Fruit fly (Drosophila melanogaster) whole organism, embryonic: ENCODE results near the gene CG10337.

Experiments used
- Awh ChIP-seq: fragments of 200-800 bp; sonication (Bioruptor generic); IDR thresholded peaks from 2 replicates; pipeline ENCODE4, ENCODE4 v1.3.6; 2022; ENCODE audit warnings: missing biosample characterization, missing genetic modification characterization
- Blimp-1 ChIP-seq: fragments of 200-800 bp; sonication (Bioruptor generic); optimal IDR thresholded peaks from 3 replicates; lab custom pipeline; 2018; ENCODE audit warnings: missing biosample characterization, missing genetic modification characterization, mild to moderate bottlenecking, moderate library complexity, missing genetic modification reagents
- CG10209 ChIP-seq: fragments of 200-800 bp; sonication (Bioruptor generic); optimal IDR thresholded peaks from 3 replicates; lab custom pipeline; 2017; ENCODE audit warnings: missing biosample characterization, mild to moderate bottlenecking, missing genetic modification characterization, missing genetic modification reagents
- CG12391 ChIP-seq: fragments of 200-800 bp; sonication (Bioruptor generic); optimal IDR thresholded peaks from 3 replicates; lab custom pipeline; 2018; ENCODE audit warnings: missing biosample characterization, mild to moderate bottlenecking, missing genetic modification characterization, moderate library complexity
- CG13624 ChIP-seq: fragments of 200-800 bp; sonication (Bioruptor generic); optimal IDR thresholded peaks from 2 replicates; lab custom pipeline; 2016; ENCODE audit warnings: missing biosample characterization, missing genetic modification characterization
- CG15269 ChIP-seq: fragments of 200-800 bp; sonication (Bioruptor generic); optimal IDR thresholded peaks from 2 replicates; lab custom pipeline; 2018; ENCODE audit warnings: missing biosample characterization, mild to moderate bottlenecking, missing genetic modification characterization, moderate library complexity
- CG16813 ChIP-seq: fragments of 200-800 bp; sonication (Bioruptor generic); IDR thresholded peaks from 3 replicates; pipeline ENCODE4 v1.3.6; 2022; ENCODE audit warnings: missing biosample characterization, missing genetic modification characterization; ENCODE audit not compliant: partially characterized antibody
- CG17186 ChIP-seq: fragments of 200-800 bp; sonication (Bioruptor generic); optimal IDR thresholded peaks from 3 replicates; lab custom pipeline; 2017; ENCODE audit warnings: missing biosample characterization, missing genetic modification reagents, missing genetic modification characterization
- CG18262 ChIP-seq: fragments of 200-800 bp; optimal IDR thresholded peaks from 3 replicates; lab custom pipeline; 2019; ENCODE audit warnings: missing biosample characterization, mild to moderate bottlenecking, missing genetic modification characterization, moderate library complexity
- CG2120 ChIP-seq: fragments of 200-800 bp; sonication (Bioruptor generic); optimal IDR thresholded peaks from 3 replicates; lab custom pipeline; 2016; ENCODE audit warnings: missing biosample characterization, missing genetic modification characterization
- CG30020 ChIP-seq: fragments of 200-800 bp; optimal IDR thresholded peaks from 2 replicates; lab custom pipeline; 2019; ENCODE audit warnings: missing biosample characterization, mild to moderate bottlenecking, missing genetic modification characterization, moderate library complexity
- CG32772 ChIP-seq: fragments of 200-800 bp; sonication (Bioruptor generic); IDR thresholded peaks from 2 replicates; pipeline ENCODE4 v1.3.6; 2022; ENCODE audit warnings: missing biosample characterization, missing genetic modification characterization
- CG34224 ChIP-seq: fragments of 200-800 bp; sonication (Bioruptor generic); IDR thresholded peaks from 3 replicates; pipeline ENCODE4 v1.3.6; 2022; ENCODE audit warnings: missing biosample characterization, missing genetic modification characterization; ENCODE audit not compliant: partially characterized antibody
- CG4282 ChIP-seq: fragments of 200-800 bp; sonication (Bioruptor generic); optimal IDR thresholded peaks from 2 replicates; lab custom pipeline; 2016; ENCODE audit warnings: missing biosample characterization, missing genetic modification characterization
- CG6654 ChIP-seq: fragments of 200-800 bp; sonication (Bioruptor generic); optimal IDR thresholded peaks from 2 replicates; lab custom pipeline; 2017; ENCODE audit warnings: missing biosample characterization, mild to moderate bottlenecking, missing genetic modification characterization
- CG6854 ChIP-seq: fragments of 200-800 bp; sonication (Bioruptor generic); optimal IDR thresholded peaks from 3 replicates; lab custom pipeline; 2017; ENCODE audit warnings: missing biosample characterization, mild to moderate bottlenecking, missing genetic modification characterization
- CG7271 ChIP-seq: fragments of 200-800 bp; sonication (Bioruptor generic); optimal IDR thresholded peaks from 2 replicates; lab custom pipeline; 2018; ENCODE audit warnings: missing biosample characterization, mild to moderate bottlenecking, missing genetic modification characterization, moderate library complexity
- CG8359 ChIP-seq: fragments of 200-800 bp; sonication (Bioruptor generic); optimal IDR thresholded peaks from 2 replicates; lab custom pipeline; 2017; ENCODE audit warnings: missing biosample characterization, mild to moderate bottlenecking, missing genetic modification characterization, borderline replicate concordance
- CG8765 ChIP-seq: fragments of 200-800 bp; sonication (Bioruptor generic); IDR thresholded peaks from 2 replicates; pipeline ENCODE4 v1.3.6; 2022; ENCODE audit warnings: missing biosample characterization, missing genetic modification characterization
- CkIIα-i1 ChIP-seq: fragments of 200-800 bp; sonication (Bioruptor generic); IDR thresholded peaks from 2 replicates; pipeline ENCODE4 v1.3.6; 2022; ENCODE audit warnings: missing biosample characterization, missing genetic modification characterization
- D ChIP-seq, 2 experiments: fragments of 200-800 bp in 1 of 2; fragments of >200 bp in 1 of 2; sonication (Bioruptor generic) in 1 of 2; optimal IDR thresholded peaks; 2 replicates in 1 of 2; 3 replicates in 1 of 2; lab custom pipeline; 2017; ENCODE audit warnings: mild to moderate bottlenecking in 1 of 2, missing biosample characterization in 1 of 2, missing genetic modification characterization in 1 of 2, missing genetic modification reagents in 1 of 2
- Dad ChIP-seq: fragments of 200-800 bp; sonication (Bioruptor generic); optimal IDR thresholded peaks from 3 replicates; lab custom pipeline; 2016; ENCODE audit warnings: missing biosample characterization, missing genetic modification characterization
- Dll ChIP-seq: fragments of 200-800 bp; sonication (Bioruptor generic); IDR thresholded peaks from 4 replicates; pipeline ENCODE4 v1.3.6; 2022; ENCODE audit warnings: missing biosample characterization, missing genetic modification characterization; ENCODE audit not compliant: partially characterized antibody
- H2.0 ChIP-seq: fragments of 200-800 bp; sonication (Bioruptor generic); IDR thresholded peaks from 2 replicates; pipeline ENCODE4 v1.3.6; 2022; ENCODE audit warnings: missing biosample characterization, missing genetic modification characterization
- HLH54F ChIP-seq: fragments of 200-800 bp; sonication (Bioruptor generic); optimal IDR thresholded peaks from 3 replicates; lab custom pipeline; 2016; ENCODE audit warnings: missing biosample characterization, missing genetic modification characterization
- Hand ChIP-seq: fragments of 200-800 bp; sonication (Bioruptor generic); optimal IDR thresholded peaks from 2 replicates; lab custom pipeline; 2017; ENCODE audit warnings: mild to moderate bottlenecking, missing biosample characterization, missing genetic modification reagents, missing genetic modification characterization
- HmgD ChIP-seq: fragments of 200-800 bp; sonication (Bioruptor generic); optimal IDR thresholded peaks from 3 replicates; lab custom pipeline; 2016; ENCODE audit warnings: missing biosample characterization, missing genetic modification characterization
- Hmr ChIP-seq: fragments of 200-800 bp; sonication (Bioruptor generic); optimal IDR thresholded peaks from 3 replicates; lab custom pipeline; 2017; ENCODE audit warnings: mild to moderate bottlenecking, missing biosample characterization, missing genetic modification reagents, missing genetic modification characterization
- Hr51 ChIP-seq, 2 experiments: fragments of 200-800 bp; sonication (Bioruptor generic); optimal IDR thresholded peaks; 2 replicates in 1 of 2; 3 replicates in 1 of 2; lab custom pipeline; 2016 to 2018; ENCODE audit warnings: missing biosample characterization in 2 of 2, missing genetic modification characterization in 2 of 2, mild to moderate bottlenecking in 1 of 2, moderate library complexity in 1 of 2
- Hsf ChIP-seq: fragments of 200-800 bp; sonication (Bioruptor generic); optimal IDR thresholded peaks from 3 replicates; lab custom pipeline; 2016; ENCODE audit warnings: missing biosample characterization, missing genetic modification characterization
- MESR4 ChIP-seq: fragments of 200-800 bp; sonication (Bioruptor generic); optimal IDR thresholded peaks from 2 replicates; lab custom pipeline; 2018; ENCODE audit warnings: missing biosample characterization, mild to moderate bottlenecking, missing genetic modification characterization, moderate library complexity
- al ChIP-seq: fragments of 200-800 bp; sonication (Bioruptor generic); IDR thresholded peaks from 2 replicates; pipeline ENCODE4 v1.3.6; 2022; ENCODE audit warnings: missing biosample characterization, missing genetic modification characterization
- aop ChIP-seq: fragments of 200-800 bp; sonication (Bioruptor generic); IDR thresholded peaks from 2 replicates; pipeline ENCODE4 v1.3.6; 2022; ENCODE audit warnings: missing biosample characterization, missing genetic modification characterization
- dati ChIP-seq: fragments of 200-800 bp; sonication (Bioruptor generic); IDR thresholded peaks from 2 replicates; pipeline ENCODE4 v1.3.6; 2022; ENCODE audit warnings: missing biosample characterization, missing genetic modification characterization
- en ChIP-seq: fragments of 200-800 bp; sonication (Bioruptor generic); optimal IDR thresholded peaks from 2 replicates; lab custom pipeline; 2016; ENCODE audit warnings: missing biosample characterization, missing genetic modification characterization
- gce ChIP-seq: fragments of 200-800 bp; sonication (Bioruptor generic); IDR thresholded peaks from 3 replicates; pipeline ENCODE4 v1.3.6; 2022; ENCODE audit warnings: missing biosample characterization, missing genetic modification characterization
- gfzf ChIP-seq: fragments of 200-800 bp; sonication (Bioruptor generic); optimal IDR thresholded peaks from 2 replicates; lab custom pipeline; 2016; ENCODE audit warnings: missing biosample characterization, mild to moderate bottlenecking, missing genetic modification characterization, moderate library complexity
- hbn ChIP-seq: fragments of 200-800 bp; sonication (Bioruptor generic); IDR thresholded peaks from 2 replicates; pipeline ENCODE4 v1.3.6; 2022; ENCODE audit warnings: missing biosample characterization, missing genetic modification characterization; ENCODE audit not compliant: partially characterized antibody
- ind ChIP-seq: fragments of 200-800 bp; sonication (Bioruptor generic); optimal IDR thresholded peaks from 3 replicates; lab custom pipeline; 2016; ENCODE audit warnings: missing biosample characterization, missing genetic modification characterization
- ken ChIP-seq: fragments of 200-800 bp; sonication (Bioruptor generic); IDR thresholded peaks from 3 replicates; pipeline ENCODE4 v1.3.6; 2022; ENCODE audit warnings: missing biosample characterization, missing genetic modification characterization
- maf-S ChIP-seq: fragments of 200-800 bp; sonication (Bioruptor generic); optimal IDR thresholded peaks from 2 replicates; lab custom pipeline; 2016; ENCODE audit warnings: missing biosample characterization, missing genetic modification characterization
- pho ChIP-seq: fragments of 200-800 bp; sonication (Bioruptor generic); optimal IDR thresholded peaks from 2 replicates; lab custom pipeline; 2016; ENCODE audit warnings: missing biosample characterization, missing genetic modification characterization
- repo ChIP-seq: fragments of 200-800 bp; sonication (Bioruptor generic); optimal IDR thresholded peaks from 2 replicates; lab custom pipeline; 2016; ENCODE audit warnings: missing biosample characterization, missing genetic modification characterization
- sna ChIP-seq: fragments of 200-800 bp; sonication (Bioruptor generic); IDR thresholded peaks from 2 replicates; pipeline ENCODE4 v1.3.6; 2022; ENCODE audit warnings: missing biosample characterization, missing genetic modification characterization; ENCODE audit not compliant: partially characterized antibody
- tap ChIP-seq: fragments of 200-800 bp; optimal IDR thresholded peaks from 3 replicates; lab custom pipeline; 2019; ENCODE audit warnings: missing biosample characterization, mild to moderate bottlenecking, missing genetic modification characterization, moderate library complexity
- tna ChIP-seq: fragments of 200-800 bp; sonication (Bioruptor generic); IDR thresholded peaks from 2 replicates; pipeline ENCODE4 v1.3.6; 2022; ENCODE audit warnings: missing biosample characterization, missing genetic modification characterization; ENCODE audit not compliant: partially characterized antibody
- vnd ChIP-seq: fragments of 200-800 bp; sonication (Bioruptor generic); IDR thresholded peaks from 3 replicates; pipeline ENCODE4 v1.3.6; 2022; ENCODE audit warnings: missing biosample characterization, missing genetic modification characterization; ENCODE audit not compliant: partially characterized antibody
- z ChIP-seq: fragments of 200-800 bp; sonication (Bioruptor generic); IDR thresholded peaks from 3 replicates; pipeline ENCODE4 v1.3.6; 2022; ENCODE audit warnings: missing biosample characterization, missing genetic modification characterization
- zf30C ChIP-seq: fragments of 200-800 bp; sonication (Bioruptor generic); optimal IDR thresholded peaks from 3 replicates; lab custom pipeline; 2018; ENCODE audit warnings: missing biosample characterization, mild to moderate bottlenecking, missing genetic modification characterization

Gene CG10337

dm6 chr2L:19508361-19508918 lies 38.3 kb downstream of the CG10337 start, which contains the start of gene cyst (continued):
- TF ChIP-seq Hand (GFP tag; lab: Kevin White, UChicago), result no peak
- no peak for TF ChIP-seq tap (tag; lab: Kevin White, UChicago)
- no peak for TF ChIP-seq CG8359 (GFP tag; lab: Kevin White, UChicago)
- peak; percentile 69 for TF ChIP-seq CG2120 (GFP tag; lab: Kevin White, UChicago)
- TF ChIP-seq sna (GFP tag; lab: Robert Waterston, UW), result peak; percentile 95
- TF ChIP-seq CG34224 (GFP tag; lab: Robert Waterston, UW), result peak; percentile 95
- peak; percentile 28 for TF ChIP-seq ind (GFP tag; lab: Kevin White, UChicago)
- TF ChIP-seq CG32772 (GFP tag; lab: Robert Waterston, UW), result no peak
- no peak for TF ChIP-seq CG7271 (tag; lab: Kevin White, UChicago)
- TF ChIP-seq maf-S, result peak; percentile 34
- peak; percentile 10 for TF ChIP-seq CG4282 (GFP tag; lab: Kevin White, UChicago)
- TF ChIP-seq z, result no peak
- peak; percentile 50; the same call in 1 of the 3 replicates for TF ChIP-seq ken (GFP tag; lab: Robert Waterston, UW)
- TF ChIP-seq CG15269 (tag; lab: Kevin White, UChicago), result no peak
- TF ChIP-seq CG13624 (GFP tag; lab: Kevin White, UChicago), result peak; percentile 69
- TF ChIP-seq gce (GFP tag; lab: Robert Waterston, UW), result no peak
- peak; percentile 43 for TF ChIP-seq pho
- TF ChIP-seq HLH54F (GFP tag; lab: Kevin White, UChicago), result peak; percentile 57
- TF ChIP-seq CG10209 (GFP tag; lab: Kevin White, UChicago), result no peak
- no peak for TF ChIP-seq CG18262 (tag; lab: Kevin White, UChicago)
- TF ChIP-seq CG16813 (GFP tag; lab: Robert Waterston, UW), result peak; percentile 94
- TF ChIP-seq repo, result peak; percentile 44
- peak; percentile 65 for TF ChIP-seq gfzf (GFP tag; lab: Kevin White, UChicago)
- TF ChIP-seq CG30020 (tag; lab: Kevin White, UChicago), result peak; percentile 35
- TF ChIP-seq Blimp-1 (GFP tag; lab: Kevin White, UChicago), result no peak
- peak; percentile 52 for TF ChIP-seq D (optimal IDR thresholded peaks at IDR 0.05; lab: Kevin White, UChicago)
- no peak for TF ChIP-seq D (GFP tag; optimal IDR thresholded peaks at IDR 0.05; lab: Kevin White, UChicago)
- peak; percentile 96 for TF ChIP-seq hbn
- TF ChIP-seq Hr51 (GFP tag; optimal IDR thresholded peaks at IDR 0.05; lab: Kevin White, UChicago), result no peak
- TF ChIP-seq dati (GFP tag; lab: Robert Waterston, UW), result no peak
- TF ChIP-seq Dll, result peak; percentile 97
- no peak for TF ChIP-seq CkIIα-i1 (GFP tag; lab: Robert Waterston, UW)
- TF ChIP-seq HmgD (GFP tag; lab: Kevin White, UChicago), result peak; percentile 54
- TF ChIP-seq Dad (GFP tag; lab: Kevin White, UChicago), result peak; percentile 66
- TF ChIP-seq CG8765 (GFP tag; lab: Robert Waterston, UW), result peak; percentile 18; the same call in 1 of the 2 replicates
- peak; percentile 7 for TF ChIP-seq CG12391 (tag; lab: Kevin White, UChicago)
- TF ChIP-seq vnd (GFP tag; lab: Robert Waterston, UW), result peak; percentile 97
- TF ChIP-seq aop (GFP tag; lab: Robert Waterston, UW), result no peak
- TF ChIP-seq zf30C, result no peak
- TF ChIP-seq al (GFP tag; lab: Robert Waterston, UW), result no peak
- TF ChIP-seq CG6654 (GFP tag; lab: Kevin White, UChicago), result no peak
- peak; percentile 18 for TF ChIP-seq Hsf (GFP tag; lab: Kevin White, UChicago)
- TF ChIP-seq tna (GFP tag; lab: Robert Waterston, UW), result peak; percentile 94
- TF ChIP-seq Hmr, result peak; percentile 71
- peak; percentile 86 for TF ChIP-seq CG17186
- peak; percentile 1 for TF ChIP-seq CG6854 (GFP tag; lab: Kevin White, UChicago)
- TF ChIP-seq en, result peak; percentile 20
- no peak for TF ChIP-seq Awh (GFP tag; lab: Robert Waterston, UW)
- TF ChIP-seq H2.0 (GFP tag; lab: Robert Waterston, UW), result no peak
- TF ChIP-seq MESR4 (GFP tag; lab: Kevin White, UChicago), result peak; percentile 82
